Fruit fly (Drosophila melanogaster) whole organism, embryonic: ENCODE measurements around the gene CG42674.

Experiments
- Aef1 ChIP-seq: fragments of 200-800 bp; sonication (Bioruptor generic); IDR thresholded peaks from 3 replicates; pipeline ENCODE4 v1.3.6; 2022; ENCODE audit warnings: missing biosample characterization, missing genetic modification characterization
- Asciz ChIP-seq: fragments of 200-800 bp; sonication (Bioruptor generic); optimal IDR thresholded peaks from 2 replicates; lab custom pipeline; 2017; ENCODE audit warnings: missing biosample characterization, mild to moderate bottlenecking, missing genetic modification characterization, missing genetic modification reagents
- Awh ChIP-seq: fragments of 200-800 bp; sonication (Bioruptor generic); IDR thresholded peaks from 2 replicates; pipeline ENCODE4, ENCODE4 v1.3.6; 2022; ENCODE audit warnings: missing biosample characterization, missing genetic modification characterization
- Blimp-1 ChIP-seq: fragments of 200-800 bp; sonication (Bioruptor generic); optimal IDR thresholded peaks from 3 replicates; lab custom pipeline; 2018; ENCODE audit warnings: missing biosample characterization, missing genetic modification characterization, mild to moderate bottlenecking, moderate library complexity, missing genetic modification reagents
- CG10267 ChIP-seq: fragments of 200-800 bp; sonication (Bioruptor generic); optimal IDR thresholded peaks from 2 replicates; lab custom pipeline; 2018; ENCODE audit warnings: missing biosample characterization, mild to moderate bottlenecking, missing genetic modification characterization, moderate library complexity
- CG10366 ChIP-seq: fragments of 200-800 bp; sonication (Bioruptor generic); IDR thresholded peaks from 2 replicates; pipeline ENCODE4 v1.3.6; 2022; ENCODE audit warnings: missing biosample characterization, missing genetic modification characterization
- CG11560 ChIP-seq: fragments of 200-800 bp; sonication (Bioruptor generic); IDR thresholded peaks from 3 replicates; pipeline ENCODE4 v1.3.6; 2022; ENCODE audit warnings: missing biosample characterization, missing genetic modification characterization
- CG12219 ChIP-seq: fragments of 200-800 bp; sonication (Bioruptor generic); optimal IDR thresholded peaks from 3 replicates; lab custom pipeline; 2018; ENCODE audit warnings: missing biosample characterization, mild to moderate bottlenecking, missing genetic modification characterization
- CG12299 ChIP-seq: fragments of 200-800 bp; sonication (Bioruptor generic); optimal IDR thresholded peaks from 2 replicates; lab custom pipeline; 2018; ENCODE audit warnings: missing biosample characterization, mild to moderate bottlenecking, missing genetic modification characterization
- CG14667 ChIP-seq: fragments of 200-800 bp; sonication (Bioruptor generic); IDR thresholded peaks from 2 replicates; pipeline ENCODE4 v1.3.6; 2022; ENCODE audit warnings: missing biosample characterization, missing genetic modification characterization
- CG15011 ChIP-seq: fragments of 200-800 bp; sonication (Bioruptor generic); optimal IDR thresholded peaks from 3 replicates; lab custom pipeline; 2018; ENCODE audit warnings: missing biosample characterization, mild to moderate bottlenecking, missing genetic modification characterization
- CG15514 ChIP-seq: fragments of 200-800 bp; sonication (Bioruptor generic); optimal IDR thresholded peaks from 3 replicates; lab custom pipeline; 2017; ENCODE audit warnings: missing biosample characterization, missing genetic modification characterization, mild to moderate bottlenecking, moderate library complexity, missing genetic modification reagents
- CG16863 ChIP-seq: fragments of 200-800 bp; sonication (Bioruptor generic); optimal IDR thresholded peaks from 3 replicates; lab custom pipeline; 2016; ENCODE audit warnings: missing biosample characterization, missing genetic modification characterization
- CG17186 ChIP-seq: fragments of 200-800 bp; sonication (Bioruptor generic); optimal IDR thresholded peaks from 3 replicates; lab custom pipeline; 2017; ENCODE audit warnings: missing biosample characterization, missing genetic modification reagents, missing genetic modification characterization
- CG17612 ChIP-seq: fragments of 200-800 bp; sonication (Bioruptor generic); IDR thresholded peaks from 2 replicates; pipeline ENCODE4 v1.3.6; 2022; ENCODE audit warnings: missing biosample characterization, missing genetic modification characterization
- CG18011 ChIP-seq: fragments of 200-800 bp; sonication (Bioruptor generic); optimal IDR thresholded peaks from 2 replicates; lab custom pipeline; 2017; ENCODE audit warnings: missing biosample characterization, missing genetic modification characterization, mild to moderate bottlenecking, moderate library complexity, missing genotype
- CG2202 ChIP-seq: fragments of 200-800 bp; sonication (Bioruptor generic); optimal IDR thresholded peaks from 2 replicates; lab custom pipeline; 2018; ENCODE audit warnings: missing biosample characterization, mild to moderate bottlenecking, missing genetic modification characterization
- CG2889 ChIP-seq: fragments of 200-800 bp; sonication (Bioruptor generic); IDR thresholded peaks from 3 replicates; pipeline ENCODE4 v1.3.6; 2022; ENCODE audit warnings: missing biosample characterization, missing genetic modification characterization
- CG30403 ChIP-seq: fragments of 200-800 bp; sonication (Bioruptor generic); optimal IDR thresholded peaks from 3 replicates; lab custom pipeline; 2016; ENCODE audit warnings: missing biosample characterization, missing genetic modification characterization
- CG3726 ChIP-seq: fragments of 200-800 bp; sonication (Bioruptor generic); IDR thresholded peaks from 3 replicates; pipeline ENCODE4, ENCODE4 v1.3.6; 2022; ENCODE audit warnings: missing biosample characterization, missing genetic modification characterization
- CG6765 ChIP-seq: fragments of 200-800 bp; sonication (Bioruptor generic); optimal IDR thresholded peaks from 3 replicates; lab custom pipeline; 2017; ENCODE audit warnings: missing biosample characterization, mild to moderate bottlenecking, missing genetic modification characterization
- CG7928 ChIP-seq: fragments of 200-800 bp; sonication (Bioruptor generic); optimal IDR thresholded peaks from 2 replicates; lab custom pipeline; 2017; ENCODE audit warnings: missing biosample characterization, mild to moderate bottlenecking, missing genetic modification characterization
- CG8765 ChIP-seq: fragments of 200-800 bp; sonication (Bioruptor generic); IDR thresholded peaks from 2 replicates; pipeline ENCODE4 v1.3.6; 2022; ENCODE audit warnings: missing biosample characterization, missing genetic modification characterization
- CG9215 ChIP-seq: fragments of 200-800 bp; sonication (Bioruptor generic); IDR thresholded peaks from 2 replicates; pipeline ENCODE4 v1.3.6; 2022; ENCODE audit warnings: missing biosample characterization, missing genetic modification characterization
- E2f1 ChIP-seq: fragments of 200-800 bp; sonication (Bioruptor generic); IDR thresholded peaks from 2 replicates; pipeline ENCODE4 v1.3.6; 2022; ENCODE audit warnings: missing biosample characterization, missing genetic modification characterization
- ERR ChIP-seq: fragments of 200-800 bp; sonication (Bioruptor generic); optimal IDR thresholded peaks from 2 replicates; lab custom pipeline; 2016; ENCODE audit warnings: missing biosample characterization, missing genetic modification characterization
- Ets65A ChIP-seq: fragments of 200-800 bp; sonication (Bioruptor generic); peaks from one replicate; lab custom pipeline; 2016; ENCODE audit warnings: missing biosample characterization, missing genetic modification characterization
- Hmx ChIP-seq: fragments of 200-800 bp; sonication (Bioruptor generic); optimal IDR thresholded peaks from 2 replicates; lab custom pipeline; 2016; ENCODE audit warnings: missing biosample characterization, missing genetic modification characterization
- Meics ChIP-seq: fragments of 200-800 bp; sonication (Bioruptor generic); optimal IDR thresholded peaks from 2 replicates; lab custom pipeline; 2017; ENCODE audit warnings: missing biosample characterization, mild to moderate bottlenecking, missing genetic modification characterization
- Oaz ChIP-seq: fragments of 200-800 bp; sonication (Bioruptor generic); IDR thresholded peaks from 2 replicates; pipeline ENCODE4 v1.3.6; 2022; ENCODE audit warnings: missing biosample characterization, missing genetic modification characterization
- Rx ChIP-seq: fragments of 200-800 bp; sonication (Bioruptor generic); IDR thresholded peaks from 2 replicates; pipeline ENCODE4 v1.3.6; 2022; ENCODE audit warnings: missing biosample characterization, missing genetic modification characterization
- Sox100B ChIP-seq: fragments of 200-800 bp; sonication (Bioruptor generic); optimal IDR thresholded peaks from 3 replicates; lab custom pipeline; 2018; ENCODE audit warnings: missing biosample characterization, mild to moderate bottlenecking, missing genetic modification characterization
- Sry-β ChIP-seq: fragments of 200-800 bp; sonication (Bioruptor generic); optimal IDR thresholded peaks from 2 replicates; lab custom pipeline; 2018; ENCODE audit warnings: missing biosample characterization, mild to moderate bottlenecking, missing genetic modification characterization, moderate library complexity
- Xbp1 ChIP-seq: fragments of 200-800 bp; sonication (Bioruptor generic); optimal IDR thresholded peaks from 3 replicates; lab custom pipeline; 2016; ENCODE audit warnings: missing biosample characterization, mild to moderate bottlenecking, missing genetic modification characterization
- ap ChIP-seq: fragments of 200-800 bp; sonication (Bioruptor generic); IDR thresholded peaks from 2 replicates; pipeline ENCODE4 v1.3.6; 2022; ENCODE audit warnings: missing biosample characterization, missing genetic modification characterization
- bab2 ChIP-seq: fragments of 200-800 bp; sonication (Bioruptor generic); optimal IDR thresholded peaks from 2 replicates; lab custom pipeline; 2016; ENCODE audit warnings: missing biosample characterization, missing genetic modification characterization
- chm ChIP-seq: fragments of 200-800 bp; sonication (Bioruptor generic); IDR thresholded peaks from 2 replicates; pipeline ENCODE4 v1.3.6; 2022; ENCODE audit warnings: missing biosample characterization, missing genetic modification characterization
- corto ChIP-seq: fragments of 200-800 bp; sonication (Bioruptor generic); optimal IDR thresholded peaks from 2 replicates; lab custom pipeline; 2016; ENCODE audit warnings: missing biosample characterization, mild to moderate bottlenecking, missing genetic modification characterization, moderate library complexity
- croc ChIP-seq: fragments of 200-800 bp; sonication (Bioruptor generic); conservative IDR thresholded peaks from 3 replicates; pipeline ENCODE4 v1.3.6; 2022; ENCODE audit warnings: missing biosample characterization, missing genetic modification characterization
- crp ChIP-seq, 2 experiments: fragments of 200-800 bp; sonication (Bioruptor generic); optimal IDR thresholded peaks; 2 replicates in 1 of 2; 3 replicates in 1 of 2; lab custom pipeline; 2017; ENCODE audit warnings: missing biosample characterization in 2 of 2, missing genetic modification characterization in 2 of 2, mild to moderate bottlenecking in 1 of 2, moderate library complexity in 1 of 2
- fd102C ChIP-seq: fragments of 200-800 bp; sonication (Bioruptor generic); optimal IDR thresholded peaks from 2 replicates; lab custom pipeline; 2018; ENCODE audit warnings: missing biosample characterization, mild to moderate bottlenecking, missing genetic modification characterization, moderate library complexity
- fu2 ChIP-seq: fragments of 200-800 bp; sonication (Bioruptor generic); optimal IDR thresholded peaks from 2 replicates; lab custom pipeline; 2016; ENCODE audit warnings: missing biosample characterization, missing genetic modification characterization
- gsb ChIP-seq: fragments of 200-800 bp; sonication (Bioruptor generic); IDR thresholded peaks from 2 replicates; pipeline ENCODE4 v1.3.6; 2022; ENCODE audit warnings: missing biosample characterization, missing genetic modification characterization
- lilli ChIP-seq: fragments of 200-800 bp; sonication (Bioruptor generic); optimal IDR thresholded peaks from 3 replicates; lab custom pipeline; 2016; ENCODE audit warnings: missing biosample characterization, missing genetic modification characterization
- otp ChIP-seq: fragments of 200-800 bp; sonication (Bioruptor generic); IDR thresholded peaks from 3 replicates; pipeline ENCODE4, ENCODE4 v1.3.6; 2022; ENCODE audit warnings: missing biosample characterization, missing genetic modification characterization
- repo ChIP-seq: fragments of 200-800 bp; sonication (Bioruptor generic); optimal IDR thresholded peaks from 2 replicates; lab custom pipeline; 2016; ENCODE audit warnings: missing biosample characterization, missing genetic modification characterization
- so ChIP-seq: fragments of 200-800 bp; sonication (Bioruptor generic); IDR thresholded peaks from 3 replicates; pipeline ENCODE4 v1.3.6; 2022; ENCODE audit warnings: missing biosample characterization, missing genetic modification characterization
- sr ChIP-seq: fragments of 200-800 bp; sonication (Bioruptor generic); IDR thresholded peaks from 3 replicates; pipeline ENCODE4 v1.3.6; 2022; ENCODE audit warnings: missing biosample characterization, missing genetic modification characterization
- vnd ChIP-seq: fragments of 200-800 bp; sonication (Bioruptor generic); IDR thresholded peaks from 3 replicates; pipeline ENCODE4 v1.3.6; 2022; ENCODE audit warnings: missing biosample characterization, missing genetic modification characterization; ENCODE audit not compliant: partially characterized antibody
- vvl ChIP-seq: fragments of 200-800 bp; sonication (Bioruptor generic); IDR thresholded peaks from 2 replicates; pipeline ENCODE4 v1.3.6; 2022; ENCODE audit warnings: missing biosample characterization, missing genetic modification characterization
- zen ChIP-seq: fragments of 200-800 bp; sonication (Bioruptor generic); optimal IDR thresholded peaks from 3 replicates; lab custom pipeline; 2018; ENCODE audit warnings: missing biosample characterization, mild to moderate bottlenecking, missing genetic modification characterization, moderate library complexity
- zfh1 ChIP-seq: fragments of 200-800 bp; sonication (Bioruptor generic); IDR thresholded peaks from 3 replicates; pipeline ENCODE4 v1.3.6; 2022; ENCODE audit warnings: missing biosample characterization, missing genetic modification characterization

The CG42674 gene

DNA sequence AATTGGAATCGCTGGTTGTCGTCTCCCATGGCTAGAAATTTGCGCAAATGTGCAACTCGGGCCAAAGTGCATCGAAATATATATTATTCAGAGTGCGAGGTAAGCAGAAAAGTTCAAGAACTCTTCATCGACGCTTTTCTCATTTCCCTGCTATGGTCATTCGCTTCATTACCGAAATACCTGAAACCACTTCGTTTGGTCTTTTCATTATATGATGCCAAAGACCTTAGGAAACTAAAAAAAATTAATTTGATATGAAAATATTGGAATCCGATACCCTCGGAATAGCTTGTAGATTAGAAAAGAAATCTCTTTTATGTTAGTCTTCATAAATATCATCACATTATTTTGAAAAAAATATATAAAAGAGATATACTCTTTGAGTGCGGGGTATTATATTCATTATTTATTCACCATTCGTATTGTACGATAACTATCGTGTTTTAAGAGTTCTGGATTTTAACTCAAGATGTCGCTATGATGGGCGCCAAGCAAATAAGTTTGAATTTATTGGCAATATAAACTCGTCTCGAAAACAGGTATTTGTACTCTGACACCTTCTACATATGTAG lies 85.2 kb downstream of the CG42674 start, which contains the start of gene CG14187 (continued):
- no peak for TF ChIP-seq fu2
- TF ChIP-seq zen (tag; lab: Kevin White, UChicago): no peak
- TF ChIP-seq zfh1: no peak
- no peak for TF ChIP-seq crp (GFP tag; optimal IDR thresholded peaks at IDR 0.05; lab: Kevin White, UChicago)
- no peak for TF ChIP-seq ap (GFP tag; lab: Robert Waterston, UW)
- TF ChIP-seq Hmx (GFP tag; lab: Kevin White, UChicago): no peak
- TF ChIP-seq CG30403 (GFP tag; lab: Kevin White, UChicago): no peak
- TF ChIP-seq Sry-β: no peak
- TF ChIP-seq CG9215: no peak
- TF ChIP-seq bab2 (GFP tag; lab: Kevin White, UChicago): no peak
- no peak for TF ChIP-seq vnd (GFP tag; lab: Robert Waterston, UW)
- TF ChIP-seq CG10267 (tag; lab: Kevin White, UChicago): no peak
- no peak for TF ChIP-seq corto (GFP tag; lab: Kevin White, UChicago)
- TF ChIP-seq CG8765 (GFP tag; lab: Robert Waterston, UW): no peak
- TF ChIP-seq vvl (GFP tag; lab: Robert Waterston, UW): peak; percentile 94
- no peak for TF ChIP-seq Oaz
- no peak for TF ChIP-seq croc
- TF ChIP-seq Sox100B (GFP tag; lab: Kevin White, UChicago): no peak
- TF ChIP-seq Asciz (GFP tag; lab: Kevin White, UChicago): no peak
- no peak for TF ChIP-seq Aef1
- TF ChIP-seq chm (GFP tag; lab: Robert Waterston, UW): no peak
- TF ChIP-seq CG18011: no peak
- TF ChIP-seq fd102C (GFP tag; lab: Kevin White, UChicago): no peak
- TF ChIP-seq ERR (GFP tag; lab: Kevin White, UChicago): no peak
- TF ChIP-seq Awh: no peak
- TF ChIP-seq CG2889 (GFP tag; lab: Robert Waterston, UW): no peak
- TF ChIP-seq Meics (GFP tag; lab: Kevin White, UChicago): no peak
- no peak for TF ChIP-seq lilli (GFP tag; lab: Kevin White, UChicago)
- TF ChIP-seq Xbp1 (GFP tag; lab: Kevin White, UChicago): no peak
- no peak for TF ChIP-seq Ets65A (GFP tag; lab: Kevin White, UChicago)
- no peak for TF ChIP-seq gsb (GFP tag; lab: Robert Waterston, UW)
- TF ChIP-seq CG15011 (GFP tag; lab: Kevin White, UChicago): no peak
- TF ChIP-seq CG10366 (GFP tag; lab: Robert Waterston, UW): no peak
- TF ChIP-seq CG12299 (tag; lab: Kevin White, UChicago): no peak
- no peak for TF ChIP-seq sr (GFP tag; lab: Robert Waterston, UW)
- TF ChIP-seq CG17186: no peak
- no peak for TF ChIP-seq Rx (GFP tag; lab: Robert Waterston, UW)
- TF ChIP-seq CG2202: no peak
- no peak for TF ChIP-seq CG7928 (GFP tag; lab: Kevin White, UChicago)
- no peak for TF ChIP-seq CG6765
- no peak for TF ChIP-seq CG15514 (GFP tag; lab: Kevin White, UChicago)
- TF ChIP-seq CG17612 (GFP tag; lab: Robert Waterston, UW): no peak
- no peak for TF ChIP-seq CG12219
- TF ChIP-seq so: no peak
- TF ChIP-seq Blimp-1 (GFP tag; lab: Kevin White, UChicago): peak; percentile 28
- TF ChIP-seq otp (GFP tag; lab: Robert Waterston, UW): no peak
- no peak for TF ChIP-seq CG14667 (GFP tag; lab: Robert Waterston, UW)
- no peak for TF ChIP-seq CG16863 (GFP tag; lab: Kevin White, UChicago)
- no peak for TF ChIP-seq CG3726 (GFP tag; lab: Robert Waterston, UW)
- TF ChIP-seq repo: no peak
- TF ChIP-seq E2f1: no peak
- no peak for TF ChIP-seq CG11560
